Worm (Caenorhabditis elegans): ENCODE data around the gene D1086.12.
A peak's percentile ranks its signal among the peaks of the same experiment; 100 is the strongest.
"Not testable (repeated sequence)": the region's sequence is repeated elsewhere in the genome, so short reads cannot be mapped to it uniquely, and the experiment has no call there.

DNA sequence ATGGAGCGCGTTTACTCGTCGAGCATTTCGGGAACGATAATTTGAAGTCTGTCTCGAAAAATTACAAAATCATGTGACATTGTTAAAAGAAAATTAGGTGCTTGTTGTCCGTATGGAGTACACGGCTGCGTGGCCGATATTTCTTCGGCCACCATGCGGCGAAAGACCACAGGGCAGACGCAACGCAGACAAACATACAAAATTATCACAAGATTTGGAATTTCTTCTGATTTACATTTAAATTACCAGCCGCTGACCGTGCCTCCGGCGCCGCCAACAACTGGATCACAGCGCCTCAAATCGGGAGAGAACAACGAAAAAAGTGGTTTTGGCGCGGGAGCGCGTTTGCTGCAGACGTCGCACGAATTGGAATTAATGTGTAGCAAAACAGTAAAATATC is 45.9 kb upstream of the D1086.12 start:
- TF ChIP-seq ces-1 (GFP tag; optimal IDR thresholded peaks at IDR 0.05) (peak; percentile 65), pha-4 (tag; optimal IDR thresholded peaks at IDR 0.05) (peak; percentile 51)
- not testable (repeated sequence) for TF ChIP-seq nhr-76 (tag; optimal IDR thresholded peaks at IDR 0.05); unc-62 (GFP tag; optimal IDR thresholded peaks at IDR 0.05); drap-1 (GFP tag; optimal IDR thresholded peaks at IDR 0.05); ztf-11 (tag; optimal IDR thresholded peaks at IDR 0.05)
